Fruit fly (Drosophila melanogaster) whole organism, wandering third instar larva: ENCODE results near the gene Ubc2.
A peak's percentile ranks its signal among the peaks of the same experiment; 100 is the strongest.

Source experiments
- Abd-B ChIP-seq: fragments of >200 bp; optimal IDR thresholded peaks from 2 replicates; lab custom pipeline; 2017; ENCODE audit warnings: missing biosample characterization, missing genetic modification characterization
- CG32264 ChIP-seq: fragments of 200-800 bp; sonication (Bioruptor generic); optimal IDR thresholded peaks from 2 replicates; lab custom pipeline; 2016; ENCODE audit warnings: missing biosample characterization, missing genetic modification characterization
- CG9705 ChIP-seq: fragments of 200-800 bp; sonication (Bioruptor generic); optimal IDR thresholded peaks from 2 replicates; lab custom pipeline; 2018; ENCODE audit warnings: missing biosample characterization, mild to moderate bottlenecking, missing genetic modification characterization
- CrebA ChIP-seq: fragments of 200-800 bp; sonication (Bioruptor generic); optimal IDR thresholded peaks from 2 replicates; lab custom pipeline; 2016; ENCODE audit warnings: missing biosample characterization, mild to moderate bottlenecking, missing genetic modification characterization, borderline replicate concordance
- Dfd ChIP-seq: fragments of >200 bp; optimal IDR thresholded peaks from 2 replicates; lab custom pipeline; 2017; ENCODE audit warnings: missing biosample characterization, missing genetic modification characterization
- Dif ChIP-seq: fragments of 200-275, 200-300 bp; sonication (Bioruptor generic); optimal IDR thresholded peaks from 2 replicates; lab custom pipeline; 2018; ENCODE audit warnings: missing biosample characterization, missing genetic modification characterization; ENCODE audit not compliant: partially characterized antibody
- GATAd ChIP-seq: sonication (Bioruptor generic); optimal IDR thresholded peaks from 2 replicates; lab custom pipeline; 2016; ENCODE audit warnings: missing biosample characterization, missing genetic modification characterization
- HLH106 ChIP-seq: fragments of 200-800 bp; optimal IDR thresholded peaks from 3 replicates; lab custom pipeline; 2019; ENCODE audit warnings: missing biosample characterization, mild to moderate bottlenecking, missing genetic modification characterization, moderate library complexity
- Hnf4 ChIP-seq: fragments of 200-800 bp; sonication (Bioruptor generic); optimal IDR thresholded peaks from 2 replicates; lab custom pipeline; 2016; ENCODE audit warnings: missing biosample characterization, mild to moderate bottlenecking, missing genetic modification characterization
- Hr83 ChIP-seq: fragments of 200-300 bp; sonication (Bioruptor generic); optimal IDR thresholded peaks from 2 replicates; lab custom pipeline; 2016; ENCODE audit warnings: missing biosample characterization, mild to moderate bottlenecking, missing genetic modification characterization, moderate library complexity; ENCODE audit not compliant: poor library complexity, severe bottlenecking
- Jra ChIP-seq: sonication (Bioruptor generic); optimal IDR thresholded peaks from 2 replicates; lab custom pipeline; 2016; ENCODE audit warnings: missing biosample characterization, missing genetic modification characterization
- Mio ChIP-seq: sonication (Bioruptor generic); optimal IDR thresholded peaks from 2 replicates; lab custom pipeline; 2016; ENCODE audit warnings: missing biosample characterization, missing genetic modification characterization
- Myc ChIP-seq: fragments of >200 bp; optimal IDR thresholded peaks from 2 replicates; lab custom pipeline; 2017
- N ChIP-seq: fragments of >200 bp; optimal IDR thresholded peaks from 2 replicates; lab custom pipeline; 2018; ENCODE audit warnings: missing biosample characterization, missing external identifiers, missing genetic modification characterization
- OdsH ChIP-seq: fragments of 200-800 bp; sonication (Bioruptor generic); optimal IDR thresholded peaks from 2 replicates; lab custom pipeline; 2016; ENCODE audit warnings: missing biosample characterization, mild to moderate bottlenecking, missing genetic modification characterization
- Rel ChIP-seq, 2 experiments: fragments of 200-800 bp; sonication (Bioruptor generic) in 1 of 2; optimal IDR thresholded peaks; 2 replicates in 1 of 2; 3 replicates in 1 of 2; lab custom pipeline; 2016 to 2019; ENCODE audit warnings: mild to moderate bottlenecking in 2 of 2, missing biosample characterization in 2 of 2, missing genetic modification characterization in 2 of 2, moderate library complexity in 1 of 2
- Sp1 ChIP-seq: fragments of 200-800 bp; sonication (Bioruptor generic); optimal IDR thresholded peaks from 3 replicates; lab custom pipeline; 2019; ENCODE audit warnings: missing biosample characterization, mild to moderate bottlenecking, missing genetic modification characterization, moderate library complexity
- Vsx2 ChIP-seq: fragments of 200-300, 225-300 bp; sonication (Bioruptor generic); optimal IDR thresholded peaks from 2 replicates; lab custom pipeline; 2018; ENCODE audit warnings: missing biosample characterization, missing genetic modification characterization; ENCODE audit not compliant: partially characterized antibody
- br ChIP-seq: fragments of 200-800 bp; sonication (Bioruptor generic); optimal IDR thresholded peaks from 2 replicates; lab custom pipeline; 2016; ENCODE audit warnings: missing biosample characterization, missing genetic modification characterization
- brk ChIP-seq: fragments of 200-800 bp; sonication (Bioruptor generic); optimal IDR thresholded peaks from 2 replicates; lab custom pipeline; 2016; ENCODE audit warnings: missing biosample characterization, mild to moderate bottlenecking, missing genetic modification characterization
- dl ChIP-seq, 2 experiments: fragments of 175-275, 200-275 bp in 1 of 2; fragments of 200-275 bp in 1 of 2; sonication (Bioruptor generic); optimal IDR thresholded peaks; lab custom pipeline; 2018; ENCODE audit warnings: mild to moderate bottlenecking in 2 of 2, missing biosample characterization in 2 of 2, missing genetic modification characterization in 2 of 2, moderate library complexity in 2 of 2; ENCODE audit not compliant: partially characterized antibody in 2 of 2, insufficient read depth in 1 of 2
- dmrt93B ChIP-seq: fragments of 200-800 bp; sonication (Bioruptor generic); optimal IDR thresholded peaks from 2 replicates; lab custom pipeline; 2018; ENCODE audit warnings: missing biosample characterization, mild to moderate bottlenecking, missing genetic modification characterization
- dsf ChIP-seq: sonication (Bioruptor generic); optimal IDR thresholded peaks from 2 replicates; lab custom pipeline; 2016; ENCODE audit warnings: missing biosample characterization, missing genetic modification characterization, borderline replicate concordance
- ey ChIP-seq: fragments of 200-800 bp; sonication (Bioruptor generic); optimal IDR thresholded peaks from 2 replicates; lab custom pipeline; 2016; ENCODE audit warnings: missing biosample characterization, missing genetic modification characterization
- foxo ChIP-seq, 2 experiments: fragments of 200-800 bp; sonication (Bioruptor generic); optimal IDR thresholded peaks; 2 replicates in 1 of 2; 3 replicates in 1 of 2; lab custom pipeline; 2016 to 2017; ENCODE audit warnings: missing biosample characterization in 2 of 2, missing genetic modification characterization in 2 of 2
- fru ChIP-seq: fragments of 200-800 bp; sonication (Bioruptor generic); optimal IDR thresholded peaks from 3 replicates; lab custom pipeline; 2016; ENCODE audit warnings: missing biosample characterization, mild to moderate bottlenecking, missing genetic modification characterization
- h ChIP-seq: fragments of 200-800 bp; sonication (Bioruptor generic); optimal IDR thresholded peaks from 3 replicates; lab custom pipeline; 2016; ENCODE audit warnings: missing biosample characterization, mild to moderate bottlenecking, missing genetic modification characterization
- jim ChIP-seq: fragments of 175-275, 200-325 bp; sonication (Bioruptor generic); optimal IDR thresholded peaks from 2 replicates; lab custom pipeline; 2016; ENCODE audit warnings: missing biosample characterization, mild to moderate bottlenecking, missing genetic modification characterization
- lola ChIP-seq: fragments of >200 bp; optimal IDR thresholded peaks from 2 replicates; lab custom pipeline; 2017; ENCODE audit warnings: missing biosample characterization, missing genetic modification characterization
- pan ChIP-seq: fragments of >200 bp; optimal IDR thresholded peaks from 2 replicates; lab custom pipeline; 2017
- psq ChIP-seq: fragments of 200-800 bp; sonication (Bioruptor generic); optimal IDR thresholded peaks from 3 replicates; lab custom pipeline; 2017; ENCODE audit warnings: missing biosample characterization, mild to moderate bottlenecking, missing genetic modification characterization, moderate library complexity
- rgr ChIP-seq: fragments of 200-800 bp; sonication (Bioruptor generic); optimal IDR thresholded peaks from 3 replicates; lab custom pipeline; 2016; ENCODE audit warnings: missing biosample characterization, mild to moderate bottlenecking, missing genetic modification characterization
- sage ChIP-seq: fragments of 200-800 bp; sonication (Bioruptor generic); optimal IDR thresholded peaks from 2 replicates; lab custom pipeline; 2016; ENCODE audit warnings: missing biosample characterization, mild to moderate bottlenecking, missing genetic modification characterization
- sv ChIP-seq: fragments of 200-800 bp; sonication (Bioruptor generic); optimal IDR thresholded peaks from 3 replicates; lab custom pipeline; 2016; ENCODE audit warnings: missing biosample characterization, missing genetic modification characterization
- tai ChIP-seq: sonication (Bioruptor generic); optimal IDR thresholded peaks from 2 replicates; lab custom pipeline; 2016; ENCODE audit warnings: missing biosample characterization, missing genetic modification characterization
- usp ChIP-seq: fragments of >200 bp; optimal IDR thresholded peaks from 2 replicates; lab custom pipeline; 2017; ENCODE audit warnings: missing biosample characterization, missing genetic modification characterization
- woc ChIP-seq: sonication (Bioruptor generic); optimal IDR thresholded peaks from 2 replicates; lab custom pipeline; 2016; ENCODE audit warnings: missing biosample characterization, mild to moderate bottlenecking, missing genetic modification characterization

Gene Ubc2

dm6 chr2L:10795731-10796130 is 27.9 kb upstream of the Ubc2 start:
- TF ChIP-seq HLH106 (tag; lab: Kevin White, UChicago) (no peak), tai (GFP tag; lab: Kevin White, UChicago) (no peak), Dfd (GFP tag; lab: Kevin White, UChicago) (peak; percentile 82), Rel (GFP tag; optimal IDR thresholded peaks at IDR 0.05; lab: Kevin White, UChicago) (no peak), Rel (tag; optimal IDR thresholded peaks at IDR 0.05; lab: Kevin White, UChicago) (no peak), ey (GFP tag; lab: Kevin White, UChicago) (no peak), Jra (GFP tag; lab: Kevin White, UChicago) (no peak)

dm6 chr2L:10794032-10794431 is 26.2 kb upstream of the Ubc2 start:
- TF ChIP-seq Hr83 (no peak), tai (GFP tag; lab: Kevin White, UChicago) (peak; percentile 39), HLH106 (tag; lab: Kevin White, UChicago) (no peak), foxo (GFP tag; optimal IDR thresholded peaks at IDR 0.05; lab: Kevin White, UChicago) (peak in 1 of 2 experiments; percentile 7), Hnf4 (no peak), psq (GFP tag; lab: Kevin White, UChicago) (no peak), dsf (no peak), Dif (GFP tag; lab: Kevin White, UChicago) (no peak), jim (no peak), CrebA (GFP tag; lab: Kevin White, UChicago) (no peak), CG9705 (no peak), ey (GFP tag; lab: Kevin White, UChicago) (no peak), dmrt93B (GFP tag; lab: Kevin White, UChicago) (no peak), GATAd (GFP tag; lab: Kevin White, UChicago) (no peak), Sp1 (GFP tag; lab: Kevin White, UChicago) (peak; percentile 47), Dfd (GFP tag; lab: Kevin White, UChicago) (no peak), OdsH (no peak), sv (no peak), Abd-B (GFP tag; lab: Kevin White, UChicago) (no peak), br (GFP tag; lab: Kevin White, UChicago) (no peak), CG32264 (no peak), fru (GFP tag; lab: Kevin White, UChicago) (no peak), h (GFP tag; lab: Kevin White, UChicago) (no peak), N (no peak), dl (GFP tag; optimal IDR thresholded peaks at IDR 0.05; lab: Kevin White, UChicago; ENCODE audit: insufficient read depth in 1 of 2, partially characterized antibody in 2 of 2) (no peak), Vsx2 (GFP tag; lab: Kevin White, UChicago) (no peak), rgr (no peak), woc (GFP tag; lab: Kevin White, UChicago) (no peak), Rel (GFP tag; optimal IDR thresholded peaks at IDR 0.05; lab: Kevin White, UChicago) (peak; percentile 3), Rel (tag; optimal IDR thresholded peaks at IDR 0.05; lab: Kevin White, UChicago) (no peak), sage (GFP tag; lab: Kevin White, UChicago) (no peak), brk (GFP tag; lab: Kevin White, UChicago) (no peak), Myc (lab: Kevin White, UChicago) (no peak)

- no peak for TF ChIP-seq lola (GFP tag; lab: Kevin White, UChicago)
- TF ChIP-seq fru (GFP tag; lab: Kevin White, UChicago), result no peak
- TF ChIP-seq h (GFP tag; lab: Kevin White, UChicago), result no peak
- no peak for TF ChIP-seq OdsH
- TF ChIP-seq CG9705, result no peak
- TF ChIP-seq sv, result no peak
- no peak for TF ChIP-seq HLH106 (tag; lab: Kevin White, UChicago)
- no peak for TF ChIP-seq CG32264
- TF ChIP-seq Abd-B (GFP tag; lab: Kevin White, UChicago), result no peak
- TF ChIP-seq, all 38 proteins: peak for 0
Observed at dm6 chr2L:10792072-10792471, 24.3 kb upstream of the Ubc2 start.

dm6 chr2L:10791343-10791742 is 23.5 kb upstream of the Ubc2 start:
- TF ChIP-seq psq (GFP tag; lab: Kevin White, UChicago) (peak; percentile 39), ey (GFP tag; lab: Kevin White, UChicago) (peak; percentile 39), fru (GFP tag; lab: Kevin White, UChicago) (peak; percentile 90), lola (GFP tag; lab: Kevin White, UChicago) (no peak), jim (no peak), tai (GFP tag; lab: Kevin White, UChicago) (no peak), sage (GFP tag; lab: Kevin White, UChicago) (no peak), OdsH (peak; percentile 20), foxo (GFP tag; optimal IDR thresholded peaks at IDR 0.05; lab: Kevin White, UChicago) (peak in 1 of 2 experiments; percentile 72), sv (no peak), br (GFP tag; lab: Kevin White, UChicago) (peak; percentile 20), Hnf4 (peak; percentile 35), Dfd (GFP tag; lab: Kevin White, UChicago) (no peak), N (no peak), usp (GFP tag; lab: Kevin White, UChicago) (no peak), Rel (GFP tag; optimal IDR thresholded peaks at IDR 0.05; lab: Kevin White, UChicago) (no peak), Rel (tag; optimal IDR thresholded peaks at IDR 0.05; lab: Kevin White, UChicago) (no peak), Vsx2 (GFP tag; lab: Kevin White, UChicago) (no peak), Dif (GFP tag; lab: Kevin White, UChicago) (no peak), CG9705 (peak; percentile 31), pan (no peak), Mio (GFP tag; lab: Kevin White, UChicago) (no peak), dsf (no peak), CG32264 (no peak), Abd-B (GFP tag; lab: Kevin White, UChicago) (no peak), brk (GFP tag; lab: Kevin White, UChicago) (no peak), rgr (peak; percentile 9), CrebA (GFP tag; lab: Kevin White, UChicago) (peak; percentile 18), h (GFP tag; lab: Kevin White, UChicago) (peak; percentile 49), Jra (GFP tag; lab: Kevin White, UChicago) (no peak), GATAd (GFP tag; lab: Kevin White, UChicago) (no peak), Sp1 (GFP tag; lab: Kevin White, UChicago) (peak; percentile 68), Myc (lab: Kevin White, UChicago) (no peak), dmrt93B (GFP tag; lab: Kevin White, UChicago) (peak; percentile 6)
